Worm (Caenorhabditis elegans): Measurements from ENCODE around the gene damt-1.
A peak's percentile ranks its signal among the peaks of the same experiment; 100 is the strongest.

Gene damt-1

ce11 chrII:5691216-5691771 is 28.7 kb upstream of the damt-1 start, which contains the start of the genes ndub-5 and eif-2D (continued):
- TF ChIP-seq zag-1 (tag; optimal IDR thresholded peaks at IDR 0.05) = no peak
- no peak for TF ChIP-seq nhr-237 (tag; optimal IDR thresholded peaks at IDR 0.05)

DNA sequence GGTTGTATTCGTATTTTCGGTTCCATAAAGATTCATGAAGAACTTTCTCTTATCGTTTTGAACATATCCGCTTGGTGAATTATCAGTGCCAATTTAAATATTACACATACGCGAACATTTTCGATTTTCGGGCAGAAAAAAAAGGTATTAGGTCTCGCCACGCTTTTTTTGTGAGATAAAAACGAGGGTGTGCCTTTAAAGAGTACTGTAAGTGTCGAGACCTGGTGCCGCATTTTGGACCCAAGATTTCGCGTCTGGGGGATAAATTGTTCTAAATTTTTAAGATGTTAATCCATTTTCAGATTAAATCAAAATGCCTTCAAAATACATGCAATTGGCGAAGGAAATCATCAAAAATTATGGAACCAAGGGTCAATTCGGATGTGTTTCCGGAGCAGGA is 26.1 kb upstream of the damt-1 start, which contains the start of gene C25H3.3:
C25H3.3 (plus strand) TSS at position 301 of the 400 bp plus-strand sequence.
- TF ChIP-seq efl-1 (optimal IDR thresholded peaks at IDR 0.05) = no peak
- TF ChIP-seq efl-1 (GFP tag; optimal IDR thresholded peaks at IDR 0.05 in 1 of 2) = peak in 1 of 2 experiments; percentile 61
- TF ChIP-seq nhr-85 (tag) = no peak

DNA sequence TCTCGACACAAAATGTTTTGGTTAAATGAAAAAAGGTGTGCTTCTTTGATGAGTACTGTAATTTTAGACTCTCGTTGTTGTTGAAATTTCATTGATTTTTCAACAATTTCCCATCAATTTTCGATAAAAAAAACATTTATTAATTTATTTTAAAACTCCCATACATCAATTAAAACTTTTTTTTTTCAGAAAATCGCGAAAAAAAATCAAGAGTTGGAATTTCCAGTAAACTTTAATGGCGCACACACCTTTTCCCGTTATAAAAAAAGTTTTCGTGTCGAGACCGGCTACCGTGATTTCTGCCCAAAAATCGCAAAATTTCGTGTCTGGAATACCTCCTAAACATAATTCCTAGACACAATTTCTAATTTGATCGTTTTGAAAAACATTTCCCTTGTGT is 25.1 kb upstream of the damt-1 start, which contains the start of gene C25H3.14:
C25H3.14 (plus strand) TSS at position 301 of the 400 bp plus-strand sequence.
- TF ChIP-seq sox-4 (tag; optimal IDR thresholded peaks at IDR 0.05) (no peak), lir-3 (tag; optimal IDR thresholded peaks at IDR 0.05; ENCODE audit: poor library complexity) (no peak), pag-3 (tag; optimal IDR thresholded peaks at IDR 0.05; ENCODE audit: borderline replicate concordance, insufficient read depth) (no peak), aha-1 (tag; optimal IDR thresholded peaks at IDR 0.05) (no peak), pqm-1 (tag; optimal IDR thresholded peaks at IDR 0.05) (no peak), vab-15 (tag; optimal IDR thresholded peaks at IDR 0.05) (no peak), mef-2 (tag; optimal IDR thresholded peaks at IDR 0.05) (no peak), ceh-90 (tag; optimal IDR thresholded peaks at IDR 0.05) (no peak), C34B4.2 (tag; optimal IDR thresholded peaks at IDR 0.05) (no peak), hlh-17 (GFP tag; optimal IDR thresholded peaks at IDR 0.05; ENCODE audit: borderline replicate concordance) (no peak), nhr-20 (tag; optimal IDR thresholded peaks at IDR 0.05) (no peak), rnt-1 (tag; optimal IDR thresholded peaks at IDR 0.05) (no peak), ztf-4 (tag; optimal IDR thresholded peaks at IDR 0.05) (no peak), lin-35 (GFP tag; optimal IDR thresholded peaks at IDR 0.05) (no peak), ets-5 (GFP tag; IDR thresholded peaks at IDR 0.05) (no peak), elt-3 (tag; optimal IDR thresholded peaks at IDR 0.05) (no peak), unc-62 (GFP tag; optimal IDR thresholded peaks at IDR 0.05) (no peak), nhr-90 (tag; optimal IDR thresholded peaks at IDR 0.05; ENCODE audit: poor library complexity) (no peak)

DNA sequence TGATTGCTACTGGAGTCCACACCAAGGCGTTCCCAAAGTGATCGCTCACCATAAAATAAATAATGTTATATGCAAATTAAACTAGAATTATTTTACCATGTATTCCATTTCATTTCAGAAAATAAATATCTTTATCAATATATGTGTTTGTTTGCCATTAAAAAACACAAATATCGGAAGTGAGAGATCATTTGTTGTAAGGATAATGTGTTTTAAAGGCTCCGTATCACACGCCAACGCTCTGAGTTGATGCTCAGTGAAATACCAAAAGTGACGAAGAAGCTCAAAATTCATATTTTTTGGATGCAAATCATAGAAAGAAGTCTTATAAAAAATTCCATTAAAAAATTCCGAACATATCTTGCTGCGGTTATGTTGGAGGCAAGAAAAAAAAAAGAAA is 23.7 kb upstream of the damt-1 start:
- TF ChIP-seq rnt-1 (tag; optimal IDR thresholded peaks at IDR 0.05) (no peak), ceh-63 (GFP tag; optimal IDR thresholded peaks at IDR 0.05) (no peak), ceh-90 (tag; optimal IDR thresholded peaks at IDR 0.05) (no peak), efl-1 (optimal IDR thresholded peaks at IDR 0.05) (no peak), efl-1 (GFP tag; optimal IDR thresholded peaks at IDR 0.05 in 1 of 2) (no peak), blmp-1 (tag; optimal IDR thresholded peaks at IDR 0.05) (no peak), nhr-19 (GFP tag; conservative IDR thresholded peaks at IDR 0.05) (no peak), sptf-1 (tag; optimal IDR thresholded peaks at IDR 0.05) (no peak), swsn-7 (tag; optimal IDR thresholded peaks at IDR 0.05) (no peak), nhr-20 (tag; optimal IDR thresholded peaks at IDR 0.05) (no peak), unc-98 (GFP tag; IDR thresholded peaks at IDR 0.05) (no peak), hpl-2 (GFP tag; optimal IDR thresholded peaks at IDR 0.05) (no peak), mep-1 (tag; optimal IDR thresholded peaks at IDR 0.05) (no peak), nhr-84 (tag; optimal IDR thresholded peaks at IDR 0.05) (no peak), unc-30 (tag; optimal IDR thresholded peaks at IDR 0.05) (no peak), nhr-76 (tag; optimal IDR thresholded peaks at IDR 0.05) (no peak), tbx-2 (tag; optimal IDR thresholded peaks at IDR 0.05) (no peak), lin-13 (GFP tag; optimal IDR thresholded peaks at IDR 0.05) (no peak), jun-1 (tag; optimal IDR thresholded peaks at IDR 0.05) (no peak)
